Comparison of ENCODE assay signal across 5 fruit fly cellular contexts in genomic region chr2L:23025386-23025785, dm6.
TF ChIP-seq lines count a peak whose summit lies in the region.

No protein-coding gene starts in this region.

- no peak for TF ChIP-seq CTCF in whole organism, embryonic (GFP tag; optimal IDR thresholded peaks at IDR 0.05; lab: Kevin White, UChicago)

TF ChIP-seq in whole organism, 6 proteins besides CTCF, POLR2A, EP300 and RAD21:
- TF ChIP-seq EcR (GFP tag; optimal IDR thresholded peaks at IDR 0.05; lab: Kevin White, UChicago) (peak; percentile 46 to 57), pan (optimal IDR thresholded peaks at IDR 0.05; lab: Kevin White, UChicago) (no peak)
TF ChIP-seq in whole organism: peak in this region for 1.

TF ChIP-seq in whole organism, embryonic, 481 proteins besides CTCF, POLR2A, EP300 and RAD21:
- TF ChIP-seq CG8089 (GFP tag; optimal IDR thresholded peaks at IDR 0.05; lab: Kevin White, UChicago) (peak; percentile 50), mld (GFP tag; IDR thresholded peaks at IDR 0.05; lab: Robert Waterston, UW; ENCODE audit: partially characterized antibody) (peak; percentile 60; the same call in 1 of the 3 replicates), CG2199 (GFP tag; IDR thresholded peaks at IDR 0.05; lab: Robert Waterston, UW) (0 out of 3 replicates have a peak, but pooled peaks have one; percentile 57), CG30020 (tag; optimal IDR thresholded peaks at IDR 0.05; lab: Kevin White, UChicago) (peak; percentile 40), Hmr (GFP tag; optimal IDR thresholded peaks at IDR 0.05; lab: Kevin White, UChicago) (no peak)

TF ChIP-seq in whole organism, prepupa, 60 proteins besides CTCF, POLR2A, EP300 and RAD21:
- peak; percentile 34 for TF ChIP-seq svp (GFP tag; lab: Kevin White, UChicago)
- peak; percentile 50 for TF ChIP-seq Eip78C (GFP tag; lab: Kevin White, UChicago)
- TF ChIP-seq CG10669 (GFP tag; optimal IDR thresholded peaks at IDR 0.05; lab: Kevin White, UChicago) = no peak

TF ChIP-seq in whole organism, pupa, 21 proteins besides CTCF, POLR2A, EP300 and RAD21:
- TF ChIP-seq Pif1B (GFP tag; optimal IDR thresholded peaks at IDR 0.05; lab: Kevin White, UChicago) = no peak
- no peak for TF ChIP-seq CG10348 (GFP tag; IDR thresholded peaks at IDR 0.05; lab: Robert Waterston, UW)
- TF ChIP-seq Pif1A (GFP tag; optimal IDR thresholded peaks at IDR 0.05; lab: Kevin White, UChicago) = no peak
- TF ChIP-seq EcR (GFP tag; optimal IDR thresholded peaks at IDR 0.05; lab: Kevin White, UChicago) = peak; percentile 91
- TF ChIP-seq fd96Ca (GFP tag; IDR thresholded peaks at IDR 0.05; lab: Robert Waterston, UW) = no peak
- no peak for TF ChIP-seq CG14655 (GFP tag; optimal IDR thresholded peaks at IDR 0.05; lab: Kevin White, UChicago)
- TF ChIP-seq CG34367 (tag; optimal IDR thresholded peaks at IDR 0.05; lab: Kevin White, UChicago) = no peak
- no peak for TF ChIP-seq Snoo (tag; optimal IDR thresholded peaks at IDR 0.05; lab: Kevin White, UChicago)
- no peak for TF ChIP-seq CG9948 (tag; optimal IDR thresholded peaks at IDR 0.05; lab: Kevin White, UChicago)

TF ChIP-seq in whole organism, wandering third instar larva, 38 proteins besides CTCF, POLR2A, EP300 and RAD21:
- TF ChIP-seq brk (GFP tag; optimal IDR thresholded peaks at IDR 0.05; lab: Kevin White, UChicago) = peak; percentile 4
- peak; percentile 14 for TF ChIP-seq CrebA (GFP tag; optimal IDR thresholded peaks at IDR 0.05; lab: Kevin White, UChicago; ENCODE audit: borderline replicate concordance)
- no peak for TF ChIP-seq h (GFP tag; optimal IDR thresholded peaks at IDR 0.05; lab: Kevin White, UChicago)
